Fruit fly (Drosophila melanogaster) whole organism, embryonic: ENCODE results near the gene CG42671.

Experiments
- Ada2b ChIP-seq: fragments of 200-800 bp; sonication (Bioruptor generic); IDR thresholded peaks from 2 replicates; pipeline ENCODE4 v1.3.6; 2022; ENCODE audit warnings: missing biosample characterization, missing genetic modification characterization
- Asciz ChIP-seq: fragments of 200-800 bp; sonication (Bioruptor generic); optimal IDR thresholded peaks from 2 replicates; lab custom pipeline; 2017; ENCODE audit warnings: missing biosample characterization, mild to moderate bottlenecking, missing genetic modification characterization, missing genetic modification reagents
- Atf6 ChIP-seq: fragments of 200-800 bp; sonication (Bioruptor generic); IDR thresholded peaks from 2 replicates; pipeline ENCODE4 v1.3.6; 2022; ENCODE audit warnings: missing biosample characterization, missing genetic modification characterization
- B-H2 ChIP-seq: fragments of 200-800 bp; sonication (Bioruptor generic); optimal IDR thresholded peaks from 2 replicates; lab custom pipeline; 2018; ENCODE audit warnings: missing biosample characterization, mild to moderate bottlenecking, missing genetic modification characterization
- C15 ChIP-seq: fragments of 200-800 bp; sonication (Bioruptor generic); IDR thresholded peaks from 3 replicates; pipeline ENCODE4 v1.3.6; 2022; ENCODE audit warnings: missing biosample characterization, missing genetic modification characterization
- CG10267 ChIP-seq: fragments of 200-800 bp; sonication (Bioruptor generic); optimal IDR thresholded peaks from 2 replicates; lab custom pipeline; 2018; ENCODE audit warnings: missing biosample characterization, mild to moderate bottlenecking, missing genetic modification characterization, moderate library complexity
- CG10979 ChIP-seq: fragments of 200-800 bp; sonication (Bioruptor generic); optimal IDR thresholded peaks from 2 replicates; lab custom pipeline; 2018; ENCODE audit warnings: missing biosample characterization, mild to moderate bottlenecking, missing genetic modification characterization, moderate library complexity
- CG1233 ChIP-seq: fragments of 200-800 bp; sonication (Bioruptor generic); optimal IDR thresholded peaks from 4 replicates; lab custom pipeline; 2018; ENCODE audit warnings: missing biosample characterization, mild to moderate bottlenecking, missing genetic modification characterization
- CG12942 ChIP-seq: fragments of 200-800 bp; sonication (Bioruptor generic); optimal IDR thresholded peaks from 3 replicates; lab custom pipeline; 2016; ENCODE audit warnings: missing biosample characterization, missing genetic modification characterization
- CG13424 ChIP-seq: fragments of 200-800 bp; sonication (Bioruptor generic); optimal IDR thresholded peaks from 2 replicates; lab custom pipeline; 2019; ENCODE audit warnings: missing biosample characterization, mild to moderate bottlenecking, missing genetic modification characterization, moderate library complexity
- CG14710 ChIP-seq: fragments of 200-800 bp; sonication (Bioruptor generic); optimal IDR thresholded peaks from 3 replicates; lab custom pipeline; 2019; ENCODE audit warnings: missing biosample characterization, mild to moderate bottlenecking, missing genetic modification characterization, moderate library complexity
- CG16815 ChIP-seq: fragments of 200-800 bp; sonication (Bioruptor generic); optimal IDR thresholded peaks from 3 replicates; lab custom pipeline; 2017; ENCODE audit warnings: missing biosample characterization, mild to moderate bottlenecking, missing genetic modification characterization
- CG18619 ChIP-seq: fragments of 200-800 bp; sonication (Bioruptor generic); optimal IDR thresholded peaks from 3 replicates; lab custom pipeline; 2017; ENCODE audit warnings: missing biosample characterization, mild to moderate bottlenecking, missing genetic modification characterization
- CG2120 ChIP-seq: fragments of 200-800 bp; sonication (Bioruptor generic); optimal IDR thresholded peaks from 3 replicates; lab custom pipeline; 2016; ENCODE audit warnings: missing biosample characterization, missing genetic modification characterization
- CG2678 ChIP-seq: fragments of 200-800 bp; sonication (Bioruptor generic); optimal IDR thresholded peaks from 3 replicates; lab custom pipeline; 2019; ENCODE audit warnings: missing biosample characterization, mild to moderate bottlenecking, missing genetic modification characterization, moderate library complexity
- CG3163 ChIP-seq: fragments of 200-800 bp; sonication (Bioruptor generic); optimal IDR thresholded peaks from 3 replicates; lab custom pipeline; 2016; ENCODE audit warnings: missing biosample characterization, missing genetic modification characterization
- CG33213 ChIP-seq: fragments of 200-800 bp; sonication (Bioruptor generic); optimal IDR thresholded peaks from 3 replicates; lab custom pipeline; 2016; ENCODE audit warnings: missing biosample characterization, missing genetic modification characterization
- CG4328 ChIP-seq: fragments of 200-800 bp; sonication (Bioruptor generic); optimal IDR thresholded peaks from 3 replicates; lab custom pipeline; 2017; ENCODE audit warnings: missing biosample characterization, missing genetic modification reagents, missing genetic modification characterization
- CG4617 ChIP-seq: fragments of 200-800 bp; sonication (Bioruptor generic); optimal IDR thresholded peaks from 3 replicates; lab custom pipeline; 2016; ENCODE audit warnings: missing biosample characterization, missing genetic modification characterization, borderline replicate concordance
- CG8281 ChIP-seq: fragments of 200-800 bp; sonication (Bioruptor generic); optimal IDR thresholded peaks from 2 replicates; lab custom pipeline; 2018; ENCODE audit warnings: missing biosample characterization, mild to moderate bottlenecking, missing genetic modification characterization, moderate library complexity
- CG8388 ChIP-seq: fragments of 200-800 bp; sonication (Bioruptor generic); optimal IDR thresholded peaks from 2 replicates; lab custom pipeline; 2019; ENCODE audit warnings: missing biosample characterization, mild to moderate bottlenecking, missing genetic modification characterization, moderate library complexity
- CG9797 ChIP-seq: fragments of 200-800 bp; sonication (Bioruptor generic); optimal IDR thresholded peaks from 3 replicates; lab custom pipeline; 2018; ENCODE audit warnings: missing biosample characterization, mild to moderate bottlenecking, missing genetic modification characterization
- CG9876 ChIP-seq: fragments of 200-800 bp; sonication (Bioruptor generic); optimal IDR thresholded peaks from 2 replicates; lab custom pipeline; 2016; ENCODE audit warnings: missing biosample characterization, missing genetic modification characterization
- Elba2 ChIP-seq: fragments of 200-800 bp; sonication (Bioruptor generic); optimal IDR thresholded peaks from 3 replicates; lab custom pipeline; 2016; ENCODE audit warnings: missing biosample characterization, missing genetic modification characterization
- HHEX ChIP-seq: fragments of 200-800 bp; sonication (Bioruptor generic); optimal IDR thresholded peaks from 3 replicates; lab custom pipeline; 2017; ENCODE audit warnings: missing biosample characterization, mild to moderate bottlenecking, missing genetic modification characterization, missing genetic modification reagents
- Jarid2 ChIP-seq: fragments of 200-800 bp; sonication (Bioruptor generic); optimal IDR thresholded peaks from 3 replicates; lab custom pipeline; 2017; ENCODE audit warnings: mild to moderate bottlenecking, missing biosample characterization, missing genetic modification reagents, missing genetic modification characterization
- Myb ChIP-seq: fragments of 200-800 bp; sonication (Bioruptor generic); optimal IDR thresholded peaks from 2 replicates; lab custom pipeline; 2016; ENCODE audit warnings: missing biosample characterization, missing genetic modification characterization
- Nf-YA ChIP-seq: fragments of 200-800 bp; sonication (Bioruptor generic); IDR thresholded peaks from 2 replicates; pipeline ENCODE4 v1.3.6; 2022; ENCODE audit warnings: missing biosample characterization, missing genetic modification characterization
- Rfx ChIP-seq: fragments of 200-800 bp; sonication (Bioruptor generic); IDR thresholded peaks from 2 replicates; pipeline ENCODE4 v1.3.6; 2022; ENCODE audit warnings: missing biosample characterization, missing genetic modification characterization
- Sry-δ ChIP-seq: fragments of 200-800 bp; sonication (Bioruptor generic); optimal IDR thresholded peaks from 2 replicates; lab custom pipeline; 2016; ENCODE audit warnings: missing biosample characterization, missing genetic modification characterization
- Vsx1 ChIP-seq: fragments of 200-800 bp; sonication (Bioruptor generic); optimal IDR thresholded peaks from 2 replicates; lab custom pipeline; 2017; ENCODE audit warnings: missing biosample characterization, mild to moderate bottlenecking, missing genetic modification characterization, missing genetic modification reagents
- amos ChIP-seq: fragments of 200-800 bp; sonication (Bioruptor generic); IDR thresholded peaks from 2 replicates; pipeline ENCODE4 v1.3.6; 2022; ENCODE audit warnings: missing biosample characterization, missing genetic modification characterization; ENCODE audit not compliant: partially characterized antibody
- ash1 ChIP-seq: fragments of 200-800 bp; sonication (Bioruptor generic); optimal IDR thresholded peaks from 2 replicates; lab custom pipeline; 2018; ENCODE audit warnings: missing biosample characterization, mild to moderate bottlenecking, missing genetic modification characterization
- dan ChIP-seq: fragments of 200-800 bp; sonication (Bioruptor generic); IDR thresholded peaks from 2 replicates; pipeline ENCODE4 v1.3.6; 2022; ENCODE audit warnings: missing biosample characterization, missing genetic modification characterization
- dimm ChIP-seq: fragments of 200-800 bp; sonication (Bioruptor generic); IDR thresholded peaks from 2 replicates; pipeline ENCODE4 v1.3.6; 2022; ENCODE audit warnings: missing biosample characterization, missing genetic modification characterization
- fd64A ChIP-seq: fragments of 200-800 bp; sonication (Bioruptor generic); optimal IDR thresholded peaks from 3 replicates; lab custom pipeline; 2018; ENCODE audit warnings: missing biosample characterization, mild to moderate bottlenecking, missing genetic modification characterization
- gsb ChIP-seq: fragments of 200-800 bp; sonication (Bioruptor generic); IDR thresholded peaks from 2 replicates; pipeline ENCODE4 v1.3.6; 2022; ENCODE audit warnings: missing biosample characterization, missing genetic modification characterization
- hbn ChIP-seq: fragments of 200-800 bp; sonication (Bioruptor generic); IDR thresholded peaks from 2 replicates; pipeline ENCODE4 v1.3.6; 2022; ENCODE audit warnings: missing biosample characterization, missing genetic modification characterization; ENCODE audit not compliant: partially characterized antibody
- hkb ChIP-seq, 2 experiments: fragments of 200-800 bp in 1 of 2; fragments of >200 bp in 1 of 2; sonication (Bioruptor generic) in 1 of 2; IDR thresholded peaks in 1 of 2; optimal IDR thresholded peaks in 1 of 2; 2 replicates each; pipeline versions ENCODE4 v1.3.6 to Lab custom; 2017 to 2022; ENCODE audit warnings: missing biosample characterization in 1 of 2, missing genetic modification characterization in 1 of 2
- klu ChIP-seq: fragments of 200-800 bp; sonication (Bioruptor generic); IDR thresholded peaks from 2 replicates; pipeline ENCODE4 v1.3.6; 2022; ENCODE audit warnings: missing biosample characterization, missing genetic modification characterization
- knrl ChIP-seq: fragments of 200-800 bp; sonication (Bioruptor generic); IDR thresholded peaks from 3 replicates; pipeline ENCODE4 v1.3.6; 2022; ENCODE audit warnings: missing biosample characterization, missing genetic modification characterization; ENCODE audit not compliant: partially characterized antibody
- lab ChIP-seq: fragments of 200-800 bp; sonication (Bioruptor generic); optimal IDR thresholded peaks from 3 replicates; lab custom pipeline; 2017; ENCODE audit warnings: missing biosample characterization, missing genetic modification characterization, mild to moderate bottlenecking, moderate library complexity, missing genetic modification reagents
- lola ChIP-seq, 3 experiments: fragments of >200 bp in 2 of 3; fragments of 200-800 bp in 1 of 3; sonication (Bioruptor generic) in 1 of 3; optimal IDR thresholded peaks; 2 replicates each; lab custom pipeline; 2017 to 2019; ENCODE audit warnings: missing biosample characterization in 3 of 3, missing genetic modification characterization in 3 of 3, mild to moderate bottlenecking in 1 of 3, moderate library complexity in 1 of 3
- peb ChIP-seq: fragments of 200-800 bp; sonication (Bioruptor generic); IDR thresholded peaks from 2 replicates; pipeline ENCODE4 v1.3.6; 2022; ENCODE audit warnings: missing biosample characterization, missing genetic modification characterization
- psq ChIP-seq: fragments of 200-800 bp; sonication (Bioruptor generic); optimal IDR thresholded peaks from 2 replicates; lab custom pipeline; 2017; ENCODE audit warnings: missing biosample characterization, missing genetic modification characterization
- usp ChIP-seq: fragments of >200 bp; optimal IDR thresholded peaks from 2 replicates; lab custom pipeline; 2017; ENCODE audit warnings: missing biosample characterization, missing genetic modification characterization
- wdn ChIP-seq: fragments of 200-800 bp; sonication (Bioruptor generic); IDR thresholded peaks from 2 replicates; pipeline ENCODE4 v1.3.6; 2022; ENCODE audit warnings: missing biosample characterization, missing genetic modification characterization

Gene CG42671

dm6 chr3L:11256147-11256971 is 42.1 kb downstream of the CG42671 start (continued):
- TF ChIP-seq fd64A (GFP tag; lab: Kevin White, UChicago), result peak; percentile 14
- peak; percentile 77 for TF ChIP-seq CG16815 (GFP tag; lab: Kevin White, UChicago)
- peak; percentile 71 for TF ChIP-seq CG4328 (GFP tag; lab: Kevin White, UChicago)
- peak; percentile 64 for TF ChIP-seq CG12942 (GFP tag; lab: Kevin White, UChicago)
- TF ChIP-seq amos, result peak; percentile 72; the same call in 1 of the 2 replicates
- peak; percentile 73 for TF ChIP-seq Rfx (GFP tag; lab: Robert Waterston, UW)
- TF ChIP-seq C15 (GFP tag; lab: Robert Waterston, UW), result peak; percentile 46; the same call in 1 of the 3 replicates
- TF ChIP-seq ash1 (GFP tag; lab: Kevin White, UChicago), result no peak
- peak; percentile 10 for TF ChIP-seq CG3163 (GFP tag; lab: Kevin White, UChicago)
- peak; percentile 46 for TF ChIP-seq Jarid2
- TF ChIP-seq Ada2b (GFP tag; lab: Robert Waterston, UW), result peak; percentile 39
- TF ChIP-seq HHEX, result peak; percentile 73
- TF ChIP-seq CG1233 (GFP tag; lab: Kevin White, UChicago), result peak; percentile 77
- peak; percentile 86 for TF ChIP-seq CG13424 (tag; lab: Kevin White, UChicago)
- peak; percentile 84 for TF ChIP-seq Asciz
- TF ChIP-seq klu, result peak; percentile 59
- TF ChIP-seq dan (GFP tag; lab: Robert Waterston, UW), result no peak
- no peak for TF ChIP-seq CG33213 (GFP tag; lab: Kevin White, UChicago)
- TF ChIP-seq hbn (GFP tag; lab: Robert Waterston, UW), result no peak
- peak; percentile 51 for TF ChIP-seq CG8281 (tag; lab: Kevin White, UChicago)
- peak; percentile 55 for TF ChIP-seq psq
- peak; percentile 28 for TF ChIP-seq CG2120
- peak; percentile 91 for TF ChIP-seq CG10979 (tag; lab: Kevin White, UChicago)
- peak; percentile 82 for TF ChIP-seq CG18619 (GFP tag; lab: Kevin White, UChicago)
- peak; percentile 81 for TF ChIP-seq CG10267 (tag; lab: Kevin White, UChicago)
- peak; percentile 35; the same call in 1 of the 2 replicates for TF ChIP-seq wdn (GFP tag; lab: Robert Waterston, UW)
- TF ChIP-seq Vsx1, result peak; percentile 65
- TF ChIP-seq lola (GFP tag; optimal IDR thresholded peaks at IDR 0.05; lab: Kevin White, UChicago), result peak in 1 of 3 experiments; percentile 90
- TF ChIP-seq CG9797, result peak; percentile 20
- no peak; the same call in none of the 2 replicates for TF ChIP-seq Nf-YA (GFP tag; lab: Robert Waterston, UW)
- peak; percentile 94 for TF ChIP-seq CG14710 (tag; lab: Kevin White, UChicago)
- TF ChIP-seq peb (GFP tag; lab: Robert Waterston, UW), result peak; percentile 47; the same call in 1 of the 2 replicates
- TF ChIP-seq B-H2 (GFP tag; lab: Kevin White, UChicago), result peak; percentile 59
- TF ChIP-seq dimm, result no peak
- peak; percentile 22 for TF ChIP-seq Myb (GFP tag; lab: Kevin White, UChicago)
- TF ChIP-seq CG2678 (tag; lab: Kevin White, UChicago), result peak; percentile 88
- no peak for TF ChIP-seq Elba2 (GFP tag; lab: Kevin White, UChicago)
- TF ChIP-seq gsb (GFP tag; lab: Robert Waterston, UW), result peak; percentile 65
- TF ChIP-seq knrl (GFP tag; lab: Robert Waterston, UW), result peak; percentile 62; the same call in 1 of the 3 replicates
- TF ChIP-seq lab (GFP tag; lab: Kevin White, UChicago), result peak; percentile 78
- TF ChIP-seq CG9876 (GFP tag; lab: Kevin White, UChicago), result no peak
- TF ChIP-seq Atf6, result peak; percentile 85
- TF ChIP-seq CG4617, result peak; percentile 49
- peak; percentile 8 for TF ChIP-seq Sry-δ
- TF ChIP-seq usp (GFP tag; lab: Kevin White, UChicago), result no peak
- TF ChIP-seq CG8388, result peak; percentile 81
- TF ChIP-seq hkb (optimal IDR thresholded peaks at IDR 0.05; lab: Kevin White, UChicago), result no peak
- TF ChIP-seq hkb (GFP tag; IDR thresholded peaks at IDR 0.05; lab: Robert Waterston, UW), result 0 out of 2 replicates have a peak, but pooled peaks have one; percentile 54
